Worm (Caenorhabditis elegans): ENCODE measurements around the gene clec-121.

ce11 chrII:3056266-3056872 lies 45.7 kb upstream of the clec-121 start, which contains the start of gene lin-8:
- TF ChIP-seq him-1 (tag; optimal IDR thresholded peaks at IDR 0.05) (no peak), W03F9.2 (tag; optimal IDR thresholded peaks at IDR 0.05) (no peak), dao-5 (tag; optimal IDR thresholded peaks at IDR 0.05) (no peak)

Data from whole organism, L4/young adult.